Fruit fly (Drosophila melanogaster) S2 (cell line): ENCODE measurements around the gene CenG1A.

Source experiments
- CG8478 ChIP-seq: fragments of >200 bp; optimal IDR thresholded peaks from 2 replicates; lab custom pipeline; 2018
- CTCF ChIP-seq, 2 experiments: fragments of >200 bp; optimal IDR thresholded peaks; 2 replicates each; lab custom pipeline; 2018

DNA sequence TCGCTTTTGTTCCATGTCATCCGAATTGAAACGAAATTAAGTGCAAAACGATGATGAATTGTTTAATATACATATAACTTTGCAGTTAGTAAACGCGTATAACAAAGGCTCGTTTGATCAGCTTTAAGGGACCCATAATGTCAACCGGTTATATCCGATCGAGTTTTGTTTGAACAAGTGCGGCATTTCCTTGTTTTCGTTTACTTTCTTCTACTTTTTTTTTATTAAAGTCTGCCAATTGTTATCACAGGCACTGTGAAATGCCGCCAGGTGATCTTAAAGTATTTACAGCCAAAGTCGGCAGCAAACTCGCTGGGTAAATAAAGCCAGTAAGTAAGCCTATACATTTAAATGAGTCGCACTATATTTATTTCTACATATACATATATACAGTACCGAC, 28.3 kb upstream of the CenG1A start:
- TF ChIP-seq CTCF (optimal IDR thresholded peaks at IDR 0.05; lab: Kevin White, UChicago), result no peak
- no peak for TF ChIP-seq CG8478
